Worm (Caenorhabditis elegans): ENCODE results near the gene fos-1.
A peak's percentile ranks its signal among the peaks of the same experiment; 100 is the strongest.

fos-1 gene

DNA sequence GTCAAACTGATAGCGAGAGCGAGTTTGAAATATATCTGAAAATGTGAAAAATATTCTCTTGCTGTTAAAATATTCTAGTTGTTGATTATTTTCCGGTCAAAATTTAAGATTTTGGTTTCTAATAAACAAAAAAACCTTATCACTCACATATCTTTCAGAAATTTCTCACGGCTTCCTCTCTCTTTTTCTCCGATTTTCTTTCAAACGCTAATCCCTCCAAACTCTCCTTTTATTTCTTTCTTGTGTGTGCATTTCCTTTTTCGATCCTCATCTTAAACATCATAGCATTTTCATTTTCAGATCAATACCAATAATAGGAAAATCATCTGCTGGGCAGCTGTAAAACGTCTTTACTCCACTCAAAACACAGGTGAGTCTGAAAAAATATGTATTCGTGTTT is at the start of gene fos-1:
Gene fos-1 (plus strand): TSS at position 301 of the 400 bp plus-strand sequence.
- TF ChIP-seq hlh-4 (tag; optimal IDR thresholded peaks at IDR 0.05): peak; percentile 89
- TF ChIP-seq unc-130 (tag; optimal IDR thresholded peaks at IDR 0.05): no peak

DNA sequence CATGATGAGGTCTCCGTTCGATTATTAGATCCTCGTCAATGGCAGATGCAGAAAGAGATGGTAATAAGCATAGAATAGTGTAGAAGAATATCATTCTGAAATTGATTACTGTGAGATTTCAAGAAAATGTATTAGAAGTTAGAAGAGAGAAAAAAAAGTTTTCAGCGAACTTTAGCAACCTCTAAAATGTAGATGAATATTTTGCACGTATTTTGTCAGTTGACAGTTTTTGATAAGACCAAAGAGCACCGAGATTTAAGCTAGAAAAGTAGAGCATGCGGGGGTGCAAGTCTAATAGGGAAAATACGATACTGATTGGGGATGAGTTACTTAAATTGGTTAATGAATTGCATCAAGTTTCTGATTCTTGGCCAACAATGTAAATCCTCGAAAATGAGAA is 48.7 kb upstream of the fos-1 start, which contains the start of gene M03F8.6:
Gene M03F8.6 (minus strand): TSS at position 101 of the 400 bp plus-strand sequence.
- TF ChIP-seq zip-4 (GFP tag; optimal IDR thresholded peaks at IDR 0.05) (no peak), fkh-10 (GFP tag; optimal IDR thresholded peaks at IDR 0.05) (no peak), lir-3 (tag; optimal IDR thresholded peaks at IDR 0.05; ENCODE audit: poor library complexity) (no peak), hlh-17 (GFP tag; optimal IDR thresholded peaks at IDR 0.05; ENCODE audit: borderline replicate concordance) (no peak), ama-1 (optimal IDR thresholded peaks at IDR 0.05) (no peak), ceh-90 (tag; optimal IDR thresholded peaks at IDR 0.05) (no peak), sup-37 (GFP tag; optimal IDR thresholded peaks at IDR 0.05) (no peak), egl-27 (tag; optimal IDR thresholded peaks at IDR 0.05) (no peak), fkh-8 (tag; optimal IDR thresholded peaks at IDR 0.05) (no peak), F16B12.6 (tag; optimal IDR thresholded peaks at IDR 0.05) (no peak), ets-5 (GFP tag; IDR thresholded peaks at IDR 0.05) (no peak), nhr-76 (tag; optimal IDR thresholded peaks at IDR 0.05) (no peak)

DNA sequence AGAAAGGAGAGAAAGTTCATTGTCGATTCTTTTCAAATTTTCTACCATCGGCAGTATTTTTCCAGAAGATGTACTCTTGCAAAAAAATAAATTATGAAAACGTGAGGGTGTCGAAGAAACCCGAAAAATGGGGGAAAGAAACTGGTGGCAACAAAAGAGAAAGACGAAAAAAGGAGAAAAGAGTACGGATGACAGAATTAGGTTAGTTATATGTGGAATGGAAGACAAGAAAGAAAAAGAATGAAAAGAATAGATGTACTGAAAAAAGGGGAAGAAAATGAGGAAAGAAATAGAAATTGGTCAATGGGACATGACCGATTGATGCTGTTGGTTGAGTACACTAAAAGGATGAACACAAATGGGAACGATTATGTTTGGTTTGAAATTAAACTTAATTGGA is 47.8 kb upstream of the fos-1 start:
- TF ChIP-seq elt-2 (tag; optimal IDR thresholded peaks at IDR 0.05): no peak
- TF ChIP-seq lin-14 (GFP tag; optimal IDR thresholded peaks at IDR 0.05): peak; percentile 47
- no peak for TF ChIP-seq efl-1 (optimal IDR thresholded peaks at IDR 0.05)
- TF ChIP-seq efl-1 (GFP tag; optimal IDR thresholded peaks at IDR 0.05 in 1 of 2): peak in 1 of 2 experiments; percentile 39
- peak; percentile 8 for TF ChIP-seq blmp-1 (tag; optimal IDR thresholded peaks at IDR 0.05)

DNA sequence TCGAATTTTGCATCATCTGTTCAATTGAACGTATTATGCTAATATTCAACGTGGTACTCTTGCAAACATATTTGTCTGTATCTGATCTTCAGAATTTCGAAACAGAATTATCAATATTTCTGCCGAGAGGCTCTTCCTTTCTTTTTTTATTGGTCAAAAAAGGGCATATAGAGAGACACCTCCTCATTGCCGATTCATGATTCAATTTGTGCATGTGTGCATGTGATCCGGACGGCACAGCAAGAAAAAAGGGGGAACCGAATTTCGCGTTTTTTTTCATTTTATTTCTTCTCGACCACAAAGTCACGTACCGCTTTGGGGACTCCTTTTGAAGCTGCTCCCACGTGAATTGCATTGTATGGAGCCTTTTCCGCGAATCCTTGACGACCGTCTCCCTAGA is 41.9 kb upstream of the fos-1 start, which contains the start of gene mcp-1:
Gene mcp-1 (plus strand): TSS at position 292 of the 400 bp plus-strand sequence.
- TF ChIP-seq unc-86 (tag; optimal IDR thresholded peaks at IDR 0.05) (no peak), lin-35 (GFP tag; optimal IDR thresholded peaks at IDR 0.05) (no peak), nhr-47 (tag; optimal IDR thresholded peaks at IDR 0.05) (peak; percentile 21), tlp-1 (tag; optimal IDR thresholded peaks at IDR 0.05) (no peak), F16B12.6 (tag; optimal IDR thresholded peaks at IDR 0.05) (no peak), mdl-1 (tag; optimal IDR thresholded peaks at IDR 0.05) (no peak), tbx-2 (tag; optimal IDR thresholded peaks at IDR 0.05) (no peak), fkh-10 (GFP tag; optimal IDR thresholded peaks at IDR 0.05) (peak; percentile 73), nhr-12 (tag; optimal IDR thresholded peaks at IDR 0.05) (no peak), dsc-1 (tag; optimal IDR thresholded peaks at IDR 0.05) (no peak), ztf-11 (tag; optimal IDR thresholded peaks at IDR 0.05) (no peak), nhr-76 (tag; optimal IDR thresholded peaks at IDR 0.05) (no peak), xbp-1 (tag; optimal IDR thresholded peaks at IDR 0.05) (no peak), elt-2 (tag; optimal IDR thresholded peaks at IDR 0.05) (no peak), rnt-1 (tag; optimal IDR thresholded peaks at IDR 0.05) (no peak), pax-3 (tag; optimal IDR thresholded peaks at IDR 0.05) (no peak), lin-14 (GFP tag; optimal IDR thresholded peaks at IDR 0.05) (peak; percentile 81), irx-1 (tag; optimal IDR thresholded peaks at IDR 0.05) (no peak), nhr-71 (tag; optimal IDR thresholded peaks at IDR 0.05) (peak; percentile 0), snpc-4 (tag; optimal IDR thresholded peaks at IDR 0.05) (no peak)

DNA sequence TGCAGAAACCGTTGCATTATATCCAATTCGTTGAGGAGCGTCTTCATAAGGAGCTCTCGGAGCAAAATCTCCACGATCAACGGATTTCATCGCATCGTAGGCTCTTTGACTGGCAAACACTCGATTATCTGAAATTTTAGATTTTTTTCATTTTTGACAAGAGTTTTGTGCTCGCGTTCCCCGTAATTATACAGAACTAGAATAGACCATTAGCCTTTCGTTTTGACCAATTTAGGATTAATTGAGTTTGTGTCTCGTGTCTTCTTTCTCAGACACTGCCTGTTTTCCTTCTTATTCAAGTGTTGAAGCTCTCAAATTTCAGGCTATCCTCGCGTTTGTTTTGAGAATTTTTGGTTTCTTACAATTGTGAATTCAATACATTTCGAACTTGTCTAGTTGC is 40.3 kb upstream of the fos-1 start:
- TF ChIP-seq nhr-85 (tag) (no peak), lin-14 (GFP tag; optimal IDR thresholded peaks at IDR 0.05) (no peak), sptf-1 (tag; optimal IDR thresholded peaks at IDR 0.05) (no peak), unc-98 (GFP tag; IDR thresholded peaks at IDR 0.05) (no peak), nhr-11 (tag; optimal IDR thresholded peaks at IDR 0.05) (no peak), zip-4 (GFP tag; optimal IDR thresholded peaks at IDR 0.05) (no peak), C34B4.2 (tag; optimal IDR thresholded peaks at IDR 0.05) (no peak), C16A3.4 (tag; optimal IDR thresholded peaks at IDR 0.05) (no peak), nhr-237 (tag; optimal IDR thresholded peaks at IDR 0.05) (no peak), lin-15B (tag; optimal IDR thresholded peaks at IDR 0.05) (no peak), irx-1 (tag; optimal IDR thresholded peaks at IDR 0.05) (no peak), hlh-17 (GFP tag; optimal IDR thresholded peaks at IDR 0.05; ENCODE audit: borderline replicate concordance) (no peak), F16B12.6 (tag; optimal IDR thresholded peaks at IDR 0.05) (no peak)

All from whole organism, L1 larva.